Fruit fly (Drosophila melanogaster): Measurements from ENCODE around the gene FASN1.

FASN1 gene

DNA sequence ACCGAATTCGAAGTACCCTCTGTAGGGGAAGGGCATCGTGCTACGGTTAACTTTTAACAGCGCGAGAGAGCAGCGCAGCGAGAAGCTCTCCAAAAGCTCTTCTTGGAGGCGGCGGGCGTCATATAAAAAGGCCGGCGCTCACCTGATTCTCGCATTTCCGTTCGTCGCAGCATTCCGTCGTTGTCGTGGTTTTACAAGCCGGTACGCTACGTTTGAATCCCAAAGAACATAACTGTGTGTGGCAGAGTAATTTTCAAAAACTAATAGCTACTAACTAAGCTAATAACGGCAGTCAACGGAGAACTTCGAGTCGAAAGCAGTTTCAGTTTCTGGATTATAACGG, at the start of gene FASN1:
FASN1 (plus strand) TSS at position 151 of the 343 bp plus-strand sequence.
- TF ChIP-seq Dll (optimal IDR thresholded peaks at IDR 0.05): peak; percentile 22
- no peak for TF ChIP-seq psq (optimal IDR thresholded peaks at IDR 0.05)
- TF ChIP-seq CG8478 (optimal IDR thresholded peaks at IDR 0.05): no peak
- TF ChIP-seq EcR (GFP tag; optimal IDR thresholded peaks at IDR 0.05): no peak

DNA sequence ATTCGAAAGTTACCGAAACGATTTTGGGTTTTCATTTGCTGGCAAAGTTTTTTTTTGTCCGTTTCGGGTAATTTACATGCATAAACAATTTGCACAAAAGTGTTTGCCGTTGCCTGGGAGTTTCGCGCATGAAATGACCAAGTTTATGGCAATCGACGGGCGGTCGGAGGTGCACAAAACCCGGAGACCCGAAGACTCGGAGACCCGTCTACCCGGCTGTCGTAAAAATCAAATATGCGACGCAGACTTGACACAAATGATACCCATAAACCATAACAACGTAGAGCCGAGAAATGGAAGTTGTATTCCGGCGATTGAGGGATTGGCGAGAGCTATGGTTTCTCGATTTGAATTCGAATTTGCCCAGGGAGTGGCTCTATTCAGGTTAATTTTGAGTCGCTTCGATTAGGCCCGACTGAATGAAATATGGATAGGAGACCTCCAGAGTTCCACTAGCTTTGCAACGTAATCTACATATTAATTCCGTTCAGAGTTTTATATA, 49.4 kb upstream of the FASN1 start:
- TF ChIP-seq usp (GFP tag; optimal IDR thresholded peaks at IDR 0.05) (no peak), pan (optimal IDR thresholded peaks at IDR 0.05) (no peak), Dll (optimal IDR thresholded peaks at IDR 0.05) (no peak), CG8478 (optimal IDR thresholded peaks at IDR 0.05) (no peak), psq (optimal IDR thresholded peaks at IDR 0.05) (no peak), EcR (GFP tag; optimal IDR thresholded peaks at IDR 0.05) (no peak)

DNA sequence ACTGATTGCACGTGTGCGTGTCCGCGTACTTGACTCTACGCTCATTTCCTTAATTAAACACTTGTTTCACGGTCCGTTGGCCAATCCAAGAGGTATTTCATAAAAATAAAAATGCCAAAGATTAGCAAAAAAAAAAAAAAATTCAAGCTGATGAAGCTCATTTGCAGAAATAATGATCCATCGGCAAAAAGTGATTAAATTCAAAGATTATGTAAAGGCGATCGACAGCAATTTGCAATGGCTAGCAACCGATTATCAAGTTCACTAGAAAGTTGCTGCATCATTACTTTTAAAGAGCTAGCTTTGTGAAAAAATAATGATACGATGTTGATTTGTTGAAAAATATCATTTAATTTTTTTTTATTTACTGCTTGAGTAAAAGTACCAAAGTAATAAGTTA, 47.0 kb upstream of the FASN1 start:
- TF ChIP-seq psq (optimal IDR thresholded peaks at IDR 0.05): no peak

DNA sequence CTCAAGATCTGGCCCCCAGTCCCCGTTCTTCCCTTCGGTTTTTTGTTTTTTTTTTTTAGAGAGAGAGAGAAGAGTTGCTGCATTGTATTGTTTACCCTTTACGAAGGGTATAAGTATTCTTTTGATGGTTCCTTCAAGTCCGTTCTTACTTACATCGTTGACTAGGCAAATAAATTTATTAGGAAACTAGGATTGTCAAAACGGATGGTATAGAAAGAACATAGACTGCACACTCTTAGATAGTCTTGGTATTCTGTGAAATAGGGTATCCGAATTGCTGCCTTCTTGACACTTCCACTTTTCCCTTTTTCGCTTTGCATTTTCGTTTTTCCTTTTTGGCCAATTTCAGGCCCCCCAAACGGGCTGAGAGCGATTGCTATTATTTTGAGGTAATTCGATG, 44.9 kb upstream of the FASN1 start:
- TF ChIP-seq CG8478 (optimal IDR thresholded peaks at IDR 0.05): no peak
- TF ChIP-seq pan (optimal IDR thresholded peaks at IDR 0.05): no peak
- no peak for TF ChIP-seq EcR (GFP tag; optimal IDR thresholded peaks at IDR 0.05)
- TF ChIP-seq Dll (optimal IDR thresholded peaks at IDR 0.05): no peak
- TF ChIP-seq usp (GFP tag; optimal IDR thresholded peaks at IDR 0.05): no peak
- no peak for TF ChIP-seq psq (optimal IDR thresholded peaks at IDR 0.05)

DNA sequence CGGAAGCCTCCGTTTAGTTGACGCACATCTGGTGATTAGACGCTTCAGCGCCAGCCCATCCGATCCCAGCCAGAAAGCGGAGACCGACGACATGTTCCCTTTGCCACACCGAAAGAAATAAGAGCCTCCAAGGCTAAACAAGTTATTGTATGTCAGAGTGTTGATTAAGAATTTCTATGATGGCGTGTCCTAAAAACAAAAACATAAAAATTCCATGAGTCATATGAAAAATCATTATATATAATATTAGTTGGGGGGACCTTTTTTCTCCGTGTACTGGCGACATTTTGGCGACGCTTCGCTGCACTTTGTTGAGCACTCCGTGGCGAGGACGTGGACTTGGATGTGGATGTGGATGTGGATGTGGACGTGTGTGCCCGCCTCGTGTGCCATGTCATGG, 43.6 kb upstream of the FASN1 start:
- TF ChIP-seq usp (GFP tag; optimal IDR thresholded peaks at IDR 0.05): no peak
- no peak for TF ChIP-seq Dll (optimal IDR thresholded peaks at IDR 0.05)
- no peak for TF ChIP-seq EcR (GFP tag; optimal IDR thresholded peaks at IDR 0.05)
- no peak for TF ChIP-seq pan (optimal IDR thresholded peaks at IDR 0.05)
- no peak for TF ChIP-seq CG8478 (optimal IDR thresholded peaks at IDR 0.05)
- no peak for TF ChIP-seq psq (optimal IDR thresholded peaks at IDR 0.05)

DNA sequence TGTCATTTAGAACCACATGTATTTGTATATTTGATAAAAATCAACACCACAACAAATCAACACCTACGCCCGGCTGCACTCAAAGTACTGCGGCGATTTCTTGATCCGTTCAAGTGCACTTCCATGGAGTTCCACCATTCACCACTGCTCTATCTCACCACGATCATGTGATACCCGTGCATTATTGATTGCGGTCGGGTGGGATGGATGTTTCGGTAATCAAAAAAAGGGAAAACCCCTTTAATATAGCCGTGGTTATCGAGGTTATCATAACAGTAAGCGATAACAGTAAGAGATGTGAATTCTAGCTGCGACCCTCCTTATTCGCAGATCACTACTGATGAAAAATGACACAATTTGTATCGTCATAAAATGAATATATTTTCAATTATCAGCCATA, 38.2 kb upstream of the FASN1 start, which contains the start of the genes CG17224 and CG17264:
CG17224 (minus strand) TSS at position 97 of the 400 bp plus-strand sequence.
CG17264 (plus strand) TSS at position 297 of the 400 bp plus-strand sequence.
- no peak for TF ChIP-seq pan (optimal IDR thresholded peaks at IDR 0.05)
- TF ChIP-seq usp (GFP tag; optimal IDR thresholded peaks at IDR 0.05): no peak
- TF ChIP-seq psq (optimal IDR thresholded peaks at IDR 0.05): no peak
- TF ChIP-seq CG8478 (optimal IDR thresholded peaks at IDR 0.05): no peak
- no peak for TF ChIP-seq Dll (optimal IDR thresholded peaks at IDR 0.05)
- no peak for TF ChIP-seq EcR (GFP tag; optimal IDR thresholded peaks at IDR 0.05)

DNA sequence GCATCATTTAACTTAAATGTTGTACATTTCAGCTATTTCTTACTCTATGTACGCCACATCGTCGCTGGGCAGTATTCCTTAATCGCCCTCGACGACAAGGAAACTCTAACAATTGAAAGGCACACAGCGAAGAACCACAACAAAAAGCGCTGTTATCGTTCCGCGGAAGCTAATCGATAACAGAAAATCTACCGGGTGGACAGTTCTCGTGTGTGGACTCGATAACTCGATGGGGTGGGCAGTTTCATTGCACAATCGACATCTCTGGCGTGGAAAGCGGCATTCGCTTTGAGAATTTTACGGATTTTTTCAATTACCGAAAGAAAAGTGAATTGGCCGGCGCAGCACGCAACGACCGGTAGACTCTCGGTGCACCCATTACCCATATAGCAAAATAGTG, 33.4 kb upstream of the FASN1 start, which contains the start of the genes alpha4GT1 and Prp40:
alpha4GT1 (minus strand) TSS at position 156 of the 400 bp plus-strand sequence.
Prp40 (plus strand) TSS at position 241 of the 400 bp plus-strand sequence.
- TF ChIP-seq Dll (optimal IDR thresholded peaks at IDR 0.05) (no peak), pan (optimal IDR thresholded peaks at IDR 0.05) (no peak), CG8478 (optimal IDR thresholded peaks at IDR 0.05) (no peak), EcR (GFP tag; optimal IDR thresholded peaks at IDR 0.05) (no peak), usp (GFP tag; optimal IDR thresholded peaks at IDR 0.05) (no peak), psq (optimal IDR thresholded peaks at IDR 0.05) (no peak)

DNA sequence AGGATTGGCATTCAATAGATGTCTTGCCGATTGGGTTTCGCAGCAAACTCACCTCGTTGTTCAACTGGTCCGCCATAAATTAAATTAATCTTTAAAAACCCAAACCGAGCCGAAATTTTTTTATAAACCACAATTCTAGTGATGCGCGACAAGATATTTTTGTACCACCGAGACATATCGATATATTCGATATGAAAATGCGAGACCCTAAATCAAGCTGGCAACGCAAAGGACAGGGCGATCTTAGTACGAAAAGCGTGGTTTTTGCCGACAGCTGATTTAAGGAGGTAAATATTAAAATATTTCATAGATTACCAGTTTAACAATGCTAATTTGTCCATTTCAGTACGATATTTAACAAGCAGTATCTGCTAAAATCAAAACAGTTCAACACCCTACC, 27.4 kb upstream of the FASN1 start, which contains the start of the genes Sf3b2 and CG17219:
Sf3b2 (minus strand) TSS at position 157 of the 400 bp plus-strand sequence.
CG17219 (plus strand) TSS at position 242 of the 400 bp plus-strand sequence.
- TF ChIP-seq psq (optimal IDR thresholded peaks at IDR 0.05) (no peak), CG8478 (optimal IDR thresholded peaks at IDR 0.05) (no peak), EcR (GFP tag; optimal IDR thresholded peaks at IDR 0.05) (no peak), Dll (optimal IDR thresholded peaks at IDR 0.05) (no peak)

DNA sequence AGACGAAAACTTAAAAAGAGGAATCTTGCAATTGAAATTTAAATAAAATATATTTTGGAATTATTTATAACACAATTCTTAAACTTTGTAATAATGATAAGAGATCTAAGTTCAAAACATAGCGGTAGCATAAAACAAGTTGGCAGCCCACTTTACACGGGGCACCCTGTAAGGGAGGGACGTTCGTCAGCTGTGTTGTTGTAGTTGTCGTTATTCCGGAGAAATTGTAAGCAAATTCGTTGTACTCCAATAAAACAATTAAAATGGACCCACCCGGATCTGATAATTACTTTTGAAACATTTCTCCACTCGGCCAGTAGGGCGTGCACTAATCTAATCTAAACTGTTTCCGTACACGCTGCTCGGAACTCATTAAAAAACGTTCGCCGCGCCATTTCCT, 26.0 kb upstream of the FASN1 start, which contains the start of gene GABPI:
GABPI (plus strand) TSS at position 190 of the 400 bp plus-strand sequence.
- no peak for TF ChIP-seq psq (optimal IDR thresholded peaks at IDR 0.05)
- no peak for TF ChIP-seq EcR (GFP tag; optimal IDR thresholded peaks at IDR 0.05)
- no peak for TF ChIP-seq CG8478 (optimal IDR thresholded peaks at IDR 0.05)
- TF ChIP-seq usp (GFP tag; optimal IDR thresholded peaks at IDR 0.05): no peak
- TF ChIP-seq pan (optimal IDR thresholded peaks at IDR 0.05): no peak

DNA sequence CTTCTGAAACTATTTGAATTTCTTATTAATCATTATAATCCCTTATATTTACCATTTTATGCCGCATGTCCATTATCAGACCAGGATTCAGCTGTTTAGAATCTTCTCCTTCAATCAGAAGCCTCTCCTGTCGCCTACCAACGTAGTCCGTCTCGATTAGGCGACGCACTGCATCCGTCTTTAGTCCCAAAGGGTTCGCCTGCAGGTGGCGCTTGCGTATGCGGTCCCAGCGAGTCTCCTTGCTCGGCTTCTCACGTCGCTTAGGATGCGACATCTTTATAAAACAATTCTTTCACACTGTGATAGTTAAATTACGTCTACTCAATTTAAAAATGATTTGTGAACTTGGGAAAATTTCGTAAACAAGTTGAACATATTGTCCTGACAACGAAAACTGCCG, 21.4 kb upstream of the FASN1 start, which contains the start of gene CG17258:
CG17258 (minus strand) TSS at position 380 of the 400 bp plus-strand sequence.
- no peak for TF ChIP-seq usp (GFP tag; optimal IDR thresholded peaks at IDR 0.05)
- no peak for TF ChIP-seq pan (optimal IDR thresholded peaks at IDR 0.05)

DNA sequence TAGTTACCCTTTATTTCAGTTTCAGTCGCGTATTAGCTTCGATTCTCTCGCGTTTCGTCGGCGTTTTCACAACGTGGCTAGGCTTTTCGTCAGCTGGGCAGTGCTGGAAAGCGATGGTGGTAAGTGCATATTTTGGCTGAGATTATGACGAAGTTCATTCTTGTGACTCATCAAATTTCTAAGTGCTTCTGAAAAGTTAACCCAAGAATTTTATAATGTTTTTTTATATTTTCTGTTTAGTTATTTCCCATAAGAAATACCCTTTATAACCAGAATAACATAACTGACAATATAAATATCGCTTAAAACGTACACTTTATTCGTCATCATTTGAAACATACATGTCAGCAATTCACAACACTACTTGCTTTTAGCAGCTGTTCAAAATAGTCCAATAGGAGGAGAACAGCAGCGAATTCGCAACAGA, 19.2 kb upstream of the FASN1 start, which contains the start of the genes CG17260 and SerRS:
CG17260 (plus strand) TSS at position 78 of the 427 bp plus-strand sequence.
SerRS (minus strand) TSS at position 251 of the 427 bp plus-strand sequence.
- TF ChIP-seq usp (GFP tag; optimal IDR thresholded peaks at IDR 0.05): no peak

DNA sequence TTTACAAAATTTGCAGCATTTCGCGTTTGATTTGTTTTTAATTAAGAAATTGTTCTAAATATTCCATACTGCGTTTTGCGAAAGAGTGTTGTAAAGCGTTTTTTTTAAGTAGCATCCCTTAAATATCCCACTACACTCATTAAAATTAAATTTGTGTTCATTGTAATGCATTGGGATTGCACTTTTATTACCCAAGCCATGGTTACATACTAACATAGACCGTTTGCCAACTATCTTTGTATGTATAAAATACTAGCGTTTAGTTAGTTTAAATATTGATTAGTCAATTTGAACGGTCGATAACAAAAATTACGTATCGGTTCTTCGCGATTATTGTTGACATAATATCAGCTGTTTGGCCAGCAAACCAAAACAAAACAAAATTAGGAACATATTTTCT, 16.6 kb upstream of the FASN1 start, which contains the start of the genes cnir and CG17221:
cnir (minus strand) TSS at position 39 of the 400 bp plus-strand sequence.
CG17221 (plus strand) TSS at position 203 of the 400 bp plus-strand sequence.
- no peak for TF ChIP-seq psq (optimal IDR thresholded peaks at IDR 0.05)
- no peak for TF ChIP-seq pan (optimal IDR thresholded peaks at IDR 0.05)
- no peak for TF ChIP-seq usp (GFP tag; optimal IDR thresholded peaks at IDR 0.05)
- TF ChIP-seq EcR (GFP tag; optimal IDR thresholded peaks at IDR 0.05): no peak
- no peak for TF ChIP-seq Dll (optimal IDR thresholded peaks at IDR 0.05)
- TF ChIP-seq CG8478 (optimal IDR thresholded peaks at IDR 0.05): no peak

Data from whole organism.